Fruit fly (Drosophila melanogaster) whole organism, embryonic: Measurements from ENCODE around the gene Ufsp2.

Experiments used
- Blimp-1 ChIP-seq: fragments of 200-800 bp; sonication (Bioruptor generic); optimal IDR thresholded peaks from 3 replicates; lab custom pipeline; 2018; ENCODE audit warnings: missing biosample characterization, missing genetic modification characterization, mild to moderate bottlenecking, moderate library complexity, missing genetic modification reagents
- BtbVII ChIP-seq: fragments of 200-800 bp; sonication (Bioruptor generic); optimal IDR thresholded peaks from 3 replicates; lab custom pipeline; 2017; ENCODE audit warnings: missing biosample characterization, mild to moderate bottlenecking, missing genetic modification characterization
- CG10959 ChIP-seq: fragments of 200-800 bp; sonication (Bioruptor generic); IDR thresholded peaks from 2 replicates; pipeline ENCODE4 v1.3.6; 2022; ENCODE audit warnings: missing biosample characterization, missing genetic modification characterization
- CG11093 ChIP-seq: fragments of 200-800 bp; sonication (Bioruptor generic); IDR thresholded peaks from 3 replicates; pipeline ENCODE4 v1.3.6; 2022; ENCODE audit warnings: missing biosample characterization, missing genetic modification characterization
- CG1233 ChIP-seq: fragments of 200-800 bp; sonication (Bioruptor generic); optimal IDR thresholded peaks from 4 replicates; lab custom pipeline; 2018; ENCODE audit warnings: missing biosample characterization, mild to moderate bottlenecking, missing genetic modification characterization
- CG12391 ChIP-seq: fragments of 200-800 bp; sonication (Bioruptor generic); optimal IDR thresholded peaks from 3 replicates; lab custom pipeline; 2018; ENCODE audit warnings: missing biosample characterization, mild to moderate bottlenecking, missing genetic modification characterization, moderate library complexity
- CG15011 ChIP-seq: fragments of 200-800 bp; sonication (Bioruptor generic); optimal IDR thresholded peaks from 3 replicates; lab custom pipeline; 2018; ENCODE audit warnings: missing biosample characterization, mild to moderate bottlenecking, missing genetic modification characterization
- CG1602 ChIP-seq: fragments of 200-800 bp; sonication (Bioruptor generic); optimal IDR thresholded peaks from 3 replicates; lab custom pipeline; 2016; ENCODE audit warnings: missing biosample characterization, missing genetic modification characterization
- CG16815 ChIP-seq: fragments of 200-800 bp; sonication (Bioruptor generic); optimal IDR thresholded peaks from 3 replicates; lab custom pipeline; 2017; ENCODE audit warnings: missing biosample characterization, mild to moderate bottlenecking, missing genetic modification characterization
- CG17568 ChIP-seq: fragments of 200-800 bp; sonication (Bioruptor generic); optimal IDR thresholded peaks from 2 replicates; lab custom pipeline; 2018; ENCODE audit warnings: missing biosample characterization, mild to moderate bottlenecking, missing genetic modification characterization, moderate library complexity
- CG18476 ChIP-seq: fragments of 200-800 bp; sonication (Bioruptor generic); optimal IDR thresholded peaks from 2 replicates; lab custom pipeline; 2016; ENCODE audit warnings: missing biosample characterization, mild to moderate bottlenecking, missing genetic modification characterization
- CG33213 ChIP-seq: fragments of 200-800 bp; sonication (Bioruptor generic); optimal IDR thresholded peaks from 3 replicates; lab custom pipeline; 2016; ENCODE audit warnings: missing biosample characterization, missing genetic modification characterization
- CG34376 ChIP-seq: fragments of 200-800 bp; sonication (Bioruptor generic); optimal IDR thresholded peaks from 2 replicates; lab custom pipeline; 2018; ENCODE audit warnings: missing biosample characterization, mild to moderate bottlenecking, missing genetic modification characterization
- CG4707 ChIP-seq: fragments of 200-800 bp; sonication (Bioruptor generic); optimal IDR thresholded peaks from 2 replicates; lab custom pipeline; 2018; ENCODE audit warnings: missing biosample characterization, mild to moderate bottlenecking, missing genetic modification characterization, moderate library complexity
- CG4820 ChIP-seq: fragments of 200-800 bp; sonication (Bioruptor generic); optimal IDR thresholded peaks from 3 replicates; lab custom pipeline; 2016; ENCODE audit warnings: missing biosample characterization, missing genetic modification characterization
- CG4854 ChIP-seq: fragments of 200-800 bp; sonication (Bioruptor generic); optimal IDR thresholded peaks from 2 replicates; lab custom pipeline; 2016; ENCODE audit warnings: missing biosample characterization, missing genetic modification characterization, inconsistent platforms
- CG6254 ChIP-seq: fragments of 200-800 bp; sonication (Bioruptor generic); optimal IDR thresholded peaks from 3 replicates; lab custom pipeline; 2017; ENCODE audit warnings: mild to moderate bottlenecking, missing biosample characterization, missing genetic modification reagents, missing genetic modification characterization
- CG6654 ChIP-seq: fragments of 200-800 bp; sonication (Bioruptor generic); optimal IDR thresholded peaks from 2 replicates; lab custom pipeline; 2017; ENCODE audit warnings: missing biosample characterization, mild to moderate bottlenecking, missing genetic modification characterization
- CG6813 ChIP-seq: fragments of 200-800 bp; sonication (Bioruptor generic); optimal IDR thresholded peaks from 2 replicates; lab custom pipeline; 2017; ENCODE audit warnings: missing biosample characterization, missing genetic modification characterization, mild to moderate bottlenecking, moderate library complexity, missing genetic modification reagents
- CG6854 ChIP-seq: fragments of 200-800 bp; sonication (Bioruptor generic); optimal IDR thresholded peaks from 3 replicates; lab custom pipeline; 2017; ENCODE audit warnings: missing biosample characterization, mild to moderate bottlenecking, missing genetic modification characterization
- CG7271 ChIP-seq: fragments of 200-800 bp; sonication (Bioruptor generic); optimal IDR thresholded peaks from 2 replicates; lab custom pipeline; 2018; ENCODE audit warnings: missing biosample characterization, mild to moderate bottlenecking, missing genetic modification characterization, moderate library complexity
- CG8388 ChIP-seq: fragments of 200-800 bp; sonication (Bioruptor generic); optimal IDR thresholded peaks from 2 replicates; lab custom pipeline; 2019; ENCODE audit warnings: missing biosample characterization, mild to moderate bottlenecking, missing genetic modification characterization, moderate library complexity
- CG9727 ChIP-seq: fragments of 200-800 bp; sonication (Bioruptor generic); optimal IDR thresholded peaks from 3 replicates; lab custom pipeline; 2017; ENCODE audit warnings: missing biosample characterization, mild to moderate bottlenecking, missing genetic modification characterization
- Dip3 ChIP-seq: fragments of 200-800 bp; sonication (Bioruptor generic); optimal IDR thresholded peaks from 3 replicates; lab custom pipeline; 2016; ENCODE audit warnings: missing biosample characterization, missing genetic modification characterization
- Dp ChIP-seq: fragments of 200-800 bp; sonication (Bioruptor generic); optimal IDR thresholded peaks from 2 replicates; lab custom pipeline; 2018; ENCODE audit warnings: missing biosample characterization, mild to moderate bottlenecking, missing genetic modification characterization, moderate library complexity
- Gug ChIP-seq: fragments of 200-800 bp; sonication (Bioruptor generic); IDR thresholded peaks from 4 replicates; pipeline ENCODE4 v1.3.6; 2022; ENCODE audit warnings: missing biosample characterization, missing genetic modification characterization
- HHEX ChIP-seq: fragments of 200-800 bp; sonication (Bioruptor generic); optimal IDR thresholded peaks from 3 replicates; lab custom pipeline; 2017; ENCODE audit warnings: missing biosample characterization, mild to moderate bottlenecking, missing genetic modification characterization, missing genetic modification reagents
- HLH3B ChIP-seq: fragments of 200-800 bp; sonication (Bioruptor generic); IDR thresholded peaks from 2 replicates; pipeline ENCODE4 v1.3.6; 2022; ENCODE audit warnings: missing biosample characterization, missing genetic modification characterization
- Lhr ChIP-seq: fragments of 200-800 bp; sonication (Bioruptor generic); optimal IDR thresholded peaks from 3 replicates; lab custom pipeline; 2017; ENCODE audit warnings: mild to moderate bottlenecking, missing biosample characterization, missing genetic modification reagents, missing genetic modification characterization
- Lim3 ChIP-seq: fragments of 200-800 bp; sonication (Bioruptor generic); IDR thresholded peaks from 2 replicates; pipeline ENCODE4 v1.3.6; 2022; ENCODE audit warnings: missing biosample characterization, missing genetic modification characterization
- Lpt ChIP-seq: fragments of >200 bp; optimal IDR thresholded peaks from 2 replicates; lab custom pipeline; 2018; ENCODE audit warnings: missing biosample characterization, missing genetic modification characterization
- Meics ChIP-seq: fragments of 200-800 bp; sonication (Bioruptor generic); optimal IDR thresholded peaks from 2 replicates; lab custom pipeline; 2017; ENCODE audit warnings: missing biosample characterization, mild to moderate bottlenecking, missing genetic modification characterization
- NFAT ChIP-seq: fragments of 200-800 bp; sonication (Bioruptor generic); IDR thresholded peaks from 2 replicates; pipeline ENCODE4 v1.3.6; 2022; ENCODE audit warnings: missing biosample characterization, missing genetic modification characterization
- ara ChIP-seq: fragments of 200-800 bp; sonication (Bioruptor generic); IDR thresholded peaks from 2 replicates; pipeline ENCODE4 v1.3.6; 2022; ENCODE audit warnings: missing biosample characterization, missing genetic modification characterization
- bigmax ChIP-seq: fragments of 200-800 bp; sonication (Bioruptor generic); optimal IDR thresholded peaks from 2 replicates; lab custom pipeline; 2018; ENCODE audit warnings: missing biosample characterization, mild to moderate bottlenecking, missing genetic modification characterization
- chif ChIP-seq, 2 experiments: fragments of 200-800 bp; sonication (Bioruptor generic); optimal IDR thresholded peaks; 3 replicates each; lab custom pipeline; 2016; ENCODE audit warnings: missing biosample characterization in 2 of 2, missing genetic modification characterization in 2 of 2
- eyg ChIP-seq: fragments of 200-800 bp; sonication (Bioruptor generic); optimal IDR thresholded peaks from 3 replicates; lab custom pipeline; 2016; ENCODE audit warnings: missing biosample characterization, missing genetic modification characterization
- fd3F ChIP-seq: fragments of 200-800 bp; sonication (Bioruptor generic); optimal IDR thresholded peaks from 2 replicates; lab custom pipeline; 2018; ENCODE audit warnings: missing biosample characterization, mild to moderate bottlenecking, missing genetic modification characterization, moderate library complexity
- fd64A ChIP-seq: fragments of 200-800 bp; sonication (Bioruptor generic); optimal IDR thresholded peaks from 3 replicates; lab custom pipeline; 2018; ENCODE audit warnings: missing biosample characterization, mild to moderate bottlenecking, missing genetic modification characterization
- insv ChIP-seq, 2 experiments: fragments of 200-800 bp; sonication (Bioruptor generic); optimal IDR thresholded peaks; 3 replicates each; lab custom pipeline; 2016 to 2018; ENCODE audit warnings: missing biosample characterization in 2 of 2, missing genetic modification characterization in 2 of 2
- lab ChIP-seq: fragments of 200-800 bp; sonication (Bioruptor generic); optimal IDR thresholded peaks from 3 replicates; lab custom pipeline; 2017; ENCODE audit warnings: missing biosample characterization, missing genetic modification characterization, mild to moderate bottlenecking, moderate library complexity, missing genetic modification reagents
- luna ChIP-seq: fragments of 200-800 bp; sonication (Bioruptor generic); optimal IDR thresholded peaks from 2 replicates; lab custom pipeline; 2016; ENCODE audit warnings: missing biosample characterization, missing genetic modification characterization
- pb ChIP-seq: fragments of 200-800 bp; sonication (Bioruptor generic); optimal IDR thresholded peaks from 3 replicates; lab custom pipeline; 2016; ENCODE audit warnings: missing biosample characterization, missing genetic modification characterization
- pros ChIP-seq: fragments of 200-800 bp; sonication (Bioruptor generic); optimal IDR thresholded peaks from 3 replicates; lab custom pipeline; 2019; ENCODE audit warnings: missing biosample characterization, mild to moderate bottlenecking, missing genetic modification characterization, moderate library complexity
- psq ChIP-seq: fragments of 200-800 bp; sonication (Bioruptor generic); optimal IDR thresholded peaks from 2 replicates; lab custom pipeline; 2017; ENCODE audit warnings: missing biosample characterization, missing genetic modification characterization
- pzg ChIP-seq: fragments of 200-800 bp; sonication (Bioruptor generic); optimal IDR thresholded peaks from 3 replicates; lab custom pipeline; 2018; ENCODE audit warnings: missing biosample characterization, mild to moderate bottlenecking, missing genetic modification characterization, moderate library complexity
- sisA ChIP-seq: fragments of 200-800 bp; sonication (Bioruptor generic); IDR thresholded peaks from 2 replicates; pipeline ENCODE4 v1.3.6; 2022; ENCODE audit warnings: missing biosample characterization, missing genetic modification characterization
- tx ChIP-seq: fragments of 200-800 bp; sonication (Bioruptor generic); optimal IDR thresholded peaks from 2 replicates; lab custom pipeline; 2016; ENCODE audit warnings: missing biosample characterization, missing genetic modification characterization
- zfh2 ChIP-seq: fragments of 200-800 bp; sonication (Bioruptor generic); optimal IDR thresholded peaks from 2 replicates; lab custom pipeline; 2016; ENCODE audit warnings: missing biosample characterization, missing genetic modification characterization

Ufsp2 gene

dm6 chr3L:15533402-15534129 lies 42.8 kb upstream of the Ufsp2 start (continued):
- peak; percentile 69 for TF ChIP-seq pros
- TF ChIP-seq CG7271 (tag; lab: Kevin White, UChicago): no peak
- TF ChIP-seq lab (GFP tag; lab: Kevin White, UChicago): peak; percentile 61
- peak; percentile 58 for TF ChIP-seq Blimp-1 (GFP tag; lab: Kevin White, UChicago)
- TF ChIP-seq Gug (GFP tag; lab: Robert Waterston, UW): 0 out of 4 replicates have a peak, but pooled peaks have one; percentile 25
- peak; percentile 32 for TF ChIP-seq Dip3 (GFP tag; lab: Kevin White, UChicago)
- TF ChIP-seq CG16815 (GFP tag; lab: Kevin White, UChicago): no peak
- no peak for TF ChIP-seq CG6654 (GFP tag; lab: Kevin White, UChicago)
- peak; percentile 24 for TF ChIP-seq CG4707 (GFP tag; lab: Kevin White, UChicago)
- no peak for TF ChIP-seq CG4820 (GFP tag; lab: Kevin White, UChicago)
- TF ChIP-seq CG1233 (GFP tag; lab: Kevin White, UChicago): no peak
- peak; percentile 50 for TF ChIP-seq zfh2 (GFP tag; lab: Kevin White, UChicago)
- peak; percentile 40 for TF ChIP-seq HHEX (GFP tag; lab: Kevin White, UChicago)
- peak; percentile 16; the same call in 1 of the 2 replicates for TF ChIP-seq sisA (GFP tag; lab: Robert Waterston, UW)
- TF ChIP-seq fd3F (GFP tag; lab: Kevin White, UChicago): no peak
- 0 out of 2 replicates have a peak, but pooled peaks have one; percentile 48 for TF ChIP-seq NFAT (GFP tag; lab: Robert Waterston, UW)
- TF ChIP-seq Dp: no peak
- TF ChIP-seq CG33213: no peak
- TF ChIP-seq HLH3B: peak; percentile 57
- 0 out of 3 replicates have a peak, but pooled peaks have one; percentile 6 for TF ChIP-seq CG11093 (GFP tag; lab: Robert Waterston, UW)
- no peak for TF ChIP-seq bigmax (GFP tag; lab: Kevin White, UChicago)
- TF ChIP-seq chif (GFP tag; optimal IDR thresholded peaks at IDR 0.05; lab: Kevin White, UChicago): peak in 1 of 2 experiments; percentile 34
- TF ChIP-seq CG6813 (GFP tag; lab: Kevin White, UChicago): peak; percentile 23
- TF ChIP-seq ara: peak; percentile 59
- TF ChIP-seq pzg (GFP tag; lab: Kevin White, UChicago): no peak
- no peak for TF ChIP-seq Meics
- TF ChIP-seq fd64A (GFP tag; lab: Kevin White, UChicago): peak; percentile 42
- no peak for TF ChIP-seq CG15011
- no peak for TF ChIP-seq CG6854 (GFP tag; lab: Kevin White, UChicago)
- TF ChIP-seq eyg (GFP tag; lab: Kevin White, UChicago): no peak
- TF ChIP-seq CG17568 (GFP tag; lab: Kevin White, UChicago): peak; percentile 11
- no peak for TF ChIP-seq CG6254
- no peak for TF ChIP-seq CG4854 (GFP tag; lab: Kevin White, UChicago)
- peak; percentile 20 for TF ChIP-seq CG8388 (GFP tag; lab: Kevin White, UChicago)
- TF ChIP-seq psq: no peak
- TF ChIP-seq Lpt (GFP tag; lab: Kevin White, UChicago): no peak
- no peak for TF ChIP-seq Lim3 (GFP tag; lab: Robert Waterston, UW)
- no peak for TF ChIP-seq CG9727 (GFP tag; lab: Kevin White, UChicago)
- TF ChIP-seq CG1602 (GFP tag; lab: Kevin White, UChicago): no peak
- no peak for TF ChIP-seq luna (GFP tag; lab: Kevin White, UChicago)
- no peak for TF ChIP-seq CG18476
- no peak for TF ChIP-seq CG10959
- TF ChIP-seq insv (GFP tag; optimal IDR thresholded peaks at IDR 0.05; lab: Kevin White, UChicago): no peak
- no peak for TF ChIP-seq CG34376
- TF ChIP-seq tx: no peak
- TF ChIP-seq CG12391 (tag; lab: Kevin White, UChicago): peak; percentile 32
- no peak for TF ChIP-seq Lhr
- peak; percentile 74 for TF ChIP-seq pb (GFP tag; lab: Kevin White, UChicago)
- no peak for TF ChIP-seq BtbVII (GFP tag; lab: Kevin White, UChicago)
